Worm (Caenorhabditis elegans) whole organism, young adult: ENCODE results near the gene gip-1.
A peak's percentile ranks its signal among the peaks of the same experiment; 100 is the strongest.

ENCODE experiments used
- C06A6.2 ChIP-seq: fragments of 200-800 bp; sonication (Bioruptor generic); conservative IDR thresholded peaks from 2 replicates; pipeline ENCODE4 v1.3.6; 2022; ENCODE audit warnings: missing genetic modification characterization, missing compliant biosample characterization
- F33H1.4 ChIP-seq: fragments of 200-800 bp; sonication (Bioruptor generic); IDR thresholded peaks from 2 replicates; pipeline ENCODE4 v1.3.6; 2022; ENCODE audit warnings: missing genetic modification reagents, missing genetic modification characterization, missing compliant biosample characterization
- F37B4.10 ChIP-seq: fragments of 200-800 bp; sonication (Bioruptor generic); IDR thresholded peaks from 2 replicates; pipeline ENCODE4 v1.3.6; 2022; ENCODE audit warnings: missing genetic modification characterization, missing compliant biosample characterization
- T26A5.8 ChIP-seq: sonication (generic microtip); optimal IDR thresholded peaks from 2 replicates; lab custom pipeline; 2016; ENCODE audit warnings: missing genetic modification characterization, missing compliant biosample characterization
- athp-1 ChIP-seq: sonication (generic microtip); optimal IDR thresholded peaks from 2 replicates; lab custom pipeline; 2017; ENCODE audit warnings: mild to moderate bottlenecking, missing genetic modification characterization, missing compliant biosample characterization
- attf-3 ChIP-seq: fragments of 200-800 bp; sonication (Bioruptor generic); conservative IDR thresholded peaks from 2 replicates; pipeline ENCODE4 v1.3.6; 2022; ENCODE audit warnings: missing genetic modification reagents, missing genetic modification characterization, missing compliant biosample characterization
- attf-6 ChIP-seq: fragments of 200-800 bp; sonication (Bioruptor generic); IDR thresholded peaks from 2 replicates; pipeline ENCODE4 v1.3.6; 2022; ENCODE audit warnings: missing genetic modification reagents, missing genetic modification characterization, missing compliant biosample characterization
- ceh-27 ChIP-seq: fragments of 200-800 bp; sonication (Bioruptor generic); optimal IDR thresholded peaks from 2 replicates; lab custom pipeline; 2018; ENCODE audit warnings: mild to moderate bottlenecking, missing genetic modification characterization, moderate library complexity, missing compliant biosample characterization
- ceh-58 ChIP-seq: fragments of 200-800 bp; sonication (Bioruptor generic); IDR thresholded peaks from 2 replicates; pipeline ENCODE4 v1.3.6; 2022; ENCODE audit warnings: missing genetic modification characterization, missing compliant biosample characterization
- die-1 ChIP-seq: sonication (generic microtip); optimal IDR thresholded peaks from 2 replicates; lab custom pipeline; 2016; ENCODE audit warnings: missing genotype, mild to moderate bottlenecking, missing genetic modification characterization, missing compliant biosample characterization
- dpff-1 ChIP-seq: sonication (generic microtip); optimal IDR thresholded peaks from 2 replicates; lab custom pipeline; 2017; ENCODE audit warnings: mild to moderate bottlenecking, missing genetic modification characterization, missing compliant biosample characterization
- dpl-1 ChIP-seq: fragments of 150-350 bp; optimal IDR thresholded peaks from 2 replicates; lab custom pipeline; 2014; ENCODE audit warnings: missing biosample characterization, missing genetic modification reagents, missing genetic modification characterization
- efl-1 ChIP-seq: fragments of 150-350 bp; optimal IDR thresholded peaks from 2 replicates; lab custom pipeline; 2014; ENCODE audit warnings: missing biosample characterization, missing genetic modification reagents, missing genetic modification characterization
- egl-18 ChIP-seq: fragments of 200-800 bp; sonication (Bioruptor generic); IDR thresholded peaks from 2 replicates; pipeline ENCODE4 v1.3.6; 2022; ENCODE audit warnings: missing genetic modification reagents, missing genetic modification characterization, missing compliant biosample characterization
- egrh-3 ChIP-seq: fragments of 200-800 bp; sonication (Bioruptor generic); IDR thresholded peaks from 2 replicates; pipeline ENCODE4 v1.3.6; 2022; ENCODE audit warnings: missing genetic modification reagents, missing genetic modification characterization, missing compliant biosample characterization
- hmg-1.2 ChIP-seq: fragments of 200-800 bp; sonication (Bioruptor generic); IDR thresholded peaks from 2 replicates; pipeline ENCODE4 v1.3.6; 2022; ENCODE audit warnings: missing genetic modification reagents, missing genetic modification characterization, missing compliant biosample characterization
- hsf-1 ChIP-seq: fragments of 200-800 bp; sonication (Bioruptor generic); IDR thresholded peaks from 2 replicates; pipeline ENCODE4 v1.3.6; 2022; ENCODE audit warnings: missing genetic modification reagents, missing genetic modification characterization, missing compliant biosample characterization
- let-607 ChIP-seq, 2 experiments: fragments of 200-800 bp in 1 of 2; sonication (Bioruptor generic) in 1 of 2; sonication (generic microtip) in 1 of 2; optimal IDR thresholded peaks; 2 replicates each; lab custom pipeline; 2016 to 2018; ENCODE audit warnings: mild to moderate bottlenecking in 2 of 2, missing compliant biosample characterization in 2 of 2, missing genetic modification characterization in 2 of 2, moderate library complexity in 2 of 2, missing genotype in 1 of 2
- lin-35 ChIP-seq, 3 experiments: fragments of 150-350 bp in 2 of 3; sonication (generic microtip) in 1 of 3; optimal IDR thresholded peaks; 2 replicates each; lab custom pipeline; 2014 to 2018; ENCODE audit warnings: missing biosample characterization in 3 of 3, missing genetic modification characterization in 3 of 3, missing genetic modification reagents in 3 of 3
- lin-54 ChIP-seq: fragments of 200-800 bp; sonication (Bioruptor generic); optimal IDR thresholded peaks from 2 replicates; lab custom pipeline; 2018; ENCODE audit warnings: mild to moderate bottlenecking, missing genetic modification characterization, missing compliant biosample characterization
- lsl-1 ChIP-seq: fragments of 200-800 bp; sonication (Bioruptor generic); optimal IDR thresholded peaks from 2 replicates; lab custom pipeline; 2018; ENCODE audit warnings: mild to moderate bottlenecking, missing genetic modification characterization, moderate library complexity, missing compliant biosample characterization
- madf-6 ChIP-seq: fragments of 200-800 bp; sonication (Bioruptor generic); IDR thresholded peaks from 2 replicates; pipeline ENCODE4 v1.3.6; 2022; ENCODE audit warnings: missing genetic modification reagents, missing genetic modification characterization, missing compliant biosample characterization
- mcd-1 ChIP-seq: fragments of 200-800 bp; sonication (Bioruptor generic); IDR thresholded peaks from 2 replicates; pipeline ENCODE4 v1.3.6; 2022; ENCODE audit warnings: missing genetic modification reagents, missing genetic modification characterization, missing compliant biosample characterization
- mel-28 ChIP-seq: sonication (generic microtip); optimal IDR thresholded peaks from 2 replicates; lab custom pipeline; 2016; ENCODE audit warnings: borderline replicate concordance, mild to moderate bottlenecking, missing genetic modification characterization, missing compliant biosample characterization
- nfyb-1 ChIP-seq: fragments of 200-800 bp; sonication (Bioruptor generic); IDR thresholded peaks from 2 replicates; pipeline ENCODE4 v1.3.6; 2022; ENCODE audit warnings: missing genetic modification reagents, missing genetic modification characterization, missing compliant biosample characterization
- pbrm-1 ChIP-seq: fragments of 200-800 bp; sonication (Bioruptor generic); IDR thresholded peaks from 2 replicates; pipeline ENCODE4 v1.3.6; 2022; ENCODE audit warnings: missing genetic modification reagents, missing genetic modification characterization, missing compliant biosample characterization
- pha-4 ChIP-seq: fragments of 150-350 bp; sonication (generic microtip); optimal IDR thresholded peaks from 2 replicates; lab custom pipeline; 2014; ENCODE audit warnings: missing biosample characterization, missing genetic modification reagents, missing genetic modification characterization
- snpc-4 ChIP-seq, 5 experiments: fragments of 150-350 bp in 1 of 5; sonication (generic microtip) in 4 of 5; optimal IDR thresholded peaks; 2 replicates each; lab custom pipeline; 2014 to 2018; ENCODE audit warnings: missing genetic modification characterization in 5 of 5, missing biosample characterization in 3 of 5, antibody characterized with exemption in 2 of 5, mild to moderate bottlenecking in 2 of 5, missing compliant biosample characterization in 2 of 5, missing genotype in 2 of 5, moderate library complexity in 2 of 5, missing genetic modification reagents in 1 of 5
- tlf-1 ChIP-seq: fragments of 200-800 bp; sonication (Bioruptor generic); optimal IDR thresholded peaks from 2 replicates; lab custom pipeline; 2018; ENCODE audit warnings: mild to moderate bottlenecking, missing genetic modification characterization, missing compliant biosample characterization
- unc-130 ChIP-seq: sonication (generic microtip); optimal IDR thresholded peaks from 2 replicates; lab custom pipeline; 2016; ENCODE audit warnings: missing genetic modification reagents, missing genetic modification characterization, missing compliant biosample characterization

Gene gip-1

ce11 chrIII:2375918-2376317 lies 28.5 kb downstream of the gip-1 start, which contains the start of gene H14E04.2:
Gene H14E04.2 (plus strand): TSS chrIII:2376193.
- TF ChIP-seq tlf-1, result peak; percentile 3
- TF ChIP-seq egl-18 (GFP tag; lab: Robert Waterston, UW), result no peak
- TF ChIP-seq madf-6, result peak; percentile 74; the same call in 1 of the 2 replicates
- TF ChIP-seq die-1, result no peak
- peak; percentile 78 for TF ChIP-seq dpl-1 (GFP tag; lab: Kevin White, UChicago)
- TF ChIP-seq ceh-27 (GFP tag; lab: Kevin White, UChicago), result peak; percentile 10
- peak; percentile 18; the same call in 1 of the 2 replicates for TF ChIP-seq hmg-1.2 (GFP tag; lab: Robert Waterston, UW)
- peak in 2 of 3 experiments; percentile 49 to 92 for TF ChIP-seq lin-35 (GFP tag; optimal IDR thresholded peaks at IDR 0.05; lab: Kevin White, UChicago)
- TF ChIP-seq pbrm-1 (GFP tag; lab: Robert Waterston, UW), result 0 out of 2 replicates have a peak, but pooled peaks have one; percentile 18
- TF ChIP-seq lin-54, result peak; percentile 90
- TF ChIP-seq snpc-4 (GFP tag; optimal IDR thresholded peaks at IDR 0.05; lab: Kevin White, UChicago), result no peak
- peak in 1 of 4 experiments; percentile 53 for TF ChIP-seq snpc-4 (tag; optimal IDR thresholded peaks at IDR 0.05; lab: Kevin White, UChicago)
- no peak for TF ChIP-seq egrh-3 (GFP tag; lab: Robert Waterston, UW)
- TF ChIP-seq F33H1.4, result peak; percentile 62
- peak; percentile 97 for TF ChIP-seq attf-3 (GFP tag; lab: Robert Waterston, UW)
- peak; percentile 76 for TF ChIP-seq mcd-1 (GFP tag; lab: Robert Waterston, UW)
- TF ChIP-seq unc-130 (GFP tag; lab: Kevin White, UChicago), result no peak
- TF ChIP-seq efl-1 (GFP tag; lab: Kevin White, UChicago), result peak; percentile 92
- TF ChIP-seq nfyb-1, result peak; percentile 51; the same call in 1 of the 2 replicates
- TF ChIP-seq C06A6.2, result 0 out of 2 replicates have a peak, but pooled peaks have one; percentile 14
- peak; percentile 59 for TF ChIP-seq lsl-1 (GFP tag; lab: Kevin White, UChicago)
- no peak for TF ChIP-seq dpff-1

- TF ChIP-seq unc-130 (GFP tag; lab: Kevin White, UChicago) (no peak), attf-3 (GFP tag; lab: Robert Waterston, UW) (no peak), mel-28 (tag; lab: Kevin White, UChicago) (no peak), athp-1 (tag; lab: Kevin White, UChicago) (no peak), F37B4.10 (no peak), pha-4 (tag; lab: Kevin White, UChicago) (no peak), hsf-1 (GFP tag; lab: Robert Waterston, UW) (no peak), let-607 (tag; optimal IDR thresholded peaks at IDR 0.05; lab: Kevin White, UChicago) (no peak)
These were observed 37.0 kb downstream of the gip-1 start for ce11 chrIII:2384364-2384763.

- TF ChIP-seq ceh-58 (GFP tag; lab: Robert Waterston, UW) (no peak), T26A5.8 (tag; lab: Kevin White, UChicago) (no peak)
These were observed 39.1 kb downstream of the gip-1 start, which contains the start of gene H14E04.3 for ce11 chrIII:2386483-2386882. Gene H14E04.3 (minus strand): TSS chrIII:2386583.

ce11 chrIII:2391704-2392103 lies 44.3 kb downstream of the gip-1 start:
- no peak for TF ChIP-seq attf-6

ce11 chrIII:2393666-2394154 lies 46.3 kb downstream of the gip-1 start:
- TF ChIP-seq lsl-1 (GFP tag; lab: Kevin White, UChicago), result peak; percentile 26
- TF ChIP-seq unc-130 (GFP tag; lab: Kevin White, UChicago), result no peak
